Fruit fly (Drosophila melanogaster) whole organism, embryonic: ENCODE measurements around the gene MTPAP.

ENCODE experiments used
- CG11560 ChIP-seq: fragments of 200-800 bp; sonication (Bioruptor generic); IDR thresholded peaks from 3 replicates; pipeline ENCODE4 v1.3.6; 2022; ENCODE audit warnings: missing biosample characterization, missing genetic modification characterization
- CG13424 ChIP-seq: fragments of 200-800 bp; sonication (Bioruptor generic); optimal IDR thresholded peaks from 2 replicates; lab custom pipeline; 2019; ENCODE audit warnings: missing biosample characterization, mild to moderate bottlenecking, missing genetic modification characterization, moderate library complexity
- CG14860 ChIP-seq: fragments of 200-800 bp; sonication (Bioruptor generic); IDR thresholded peaks from 3 replicates; pipeline ENCODE4 v1.3.6; 2022; ENCODE audit warnings: missing biosample characterization, missing genetic modification characterization; ENCODE audit not compliant: partially characterized antibody
- CG15514 ChIP-seq: fragments of 200-800 bp; sonication (Bioruptor generic); optimal IDR thresholded peaks from 3 replicates; lab custom pipeline; 2017; ENCODE audit warnings: missing biosample characterization, missing genetic modification characterization, mild to moderate bottlenecking, moderate library complexity, missing genetic modification reagents
- CG17829 ChIP-seq: fragments of 200-800 bp; optimal IDR thresholded peaks from 2 replicates; lab custom pipeline; 2019; ENCODE audit warnings: missing biosample characterization, mild to moderate bottlenecking, missing genetic modification characterization, moderate library complexity
- CG17912 ChIP-seq: fragments of 200-800 bp; sonication (Bioruptor generic); optimal IDR thresholded peaks from 2 replicates; lab custom pipeline; 2018; ENCODE audit warnings: missing biosample characterization, mild to moderate bottlenecking, missing genetic modification characterization
- CG2120 ChIP-seq: fragments of 200-800 bp; sonication (Bioruptor generic); optimal IDR thresholded peaks from 3 replicates; lab custom pipeline; 2016; ENCODE audit warnings: missing biosample characterization, missing genetic modification characterization
- CG2129 ChIP-seq: fragments of 200-800 bp; sonication (Bioruptor generic); IDR thresholded peaks from 2 replicates; pipeline ENCODE4 v1.3.6; 2022; ENCODE audit warnings: missing biosample characterization, missing genetic modification characterization; ENCODE audit not compliant: partially characterized antibody
- CG2199 ChIP-seq: fragments of 200-800 bp; sonication (Bioruptor generic); IDR thresholded peaks from 3 replicates; pipeline ENCODE4 v1.3.6; 2022; ENCODE audit warnings: missing biosample characterization, missing genetic modification characterization
- CG30403 ChIP-seq: fragments of 200-800 bp; sonication (Bioruptor generic); optimal IDR thresholded peaks from 3 replicates; lab custom pipeline; 2016; ENCODE audit warnings: missing biosample characterization, missing genetic modification characterization
- CG33557 ChIP-seq: fragments of 200-800 bp; sonication (Bioruptor generic); optimal IDR thresholded peaks from 2 replicates; lab custom pipeline; 2019; ENCODE audit warnings: missing biosample characterization, mild to moderate bottlenecking, missing genetic modification characterization, moderate library complexity
- CG4328 ChIP-seq: fragments of 200-800 bp; sonication (Bioruptor generic); optimal IDR thresholded peaks from 3 replicates; lab custom pipeline; 2017; ENCODE audit warnings: missing biosample characterization, missing genetic modification reagents, missing genetic modification characterization
- CG4617 ChIP-seq: fragments of 200-800 bp; sonication (Bioruptor generic); optimal IDR thresholded peaks from 3 replicates; lab custom pipeline; 2016; ENCODE audit warnings: missing biosample characterization, missing genetic modification characterization, borderline replicate concordance
- CG6765 ChIP-seq: fragments of 200-800 bp; sonication (Bioruptor generic); optimal IDR thresholded peaks from 3 replicates; lab custom pipeline; 2017; ENCODE audit warnings: missing biosample characterization, mild to moderate bottlenecking, missing genetic modification characterization
- CG6791 ChIP-seq: fragments of 200-800 bp; sonication (Bioruptor generic); IDR thresholded peaks from 3 replicates; pipeline ENCODE4 v1.3.6; 2022; ENCODE audit warnings: missing biosample characterization, missing genetic modification characterization; ENCODE audit not compliant: partially characterized antibody
- CG7928 ChIP-seq: fragments of 200-800 bp; sonication (Bioruptor generic); optimal IDR thresholded peaks from 2 replicates; lab custom pipeline; 2017; ENCODE audit warnings: missing biosample characterization, mild to moderate bottlenecking, missing genetic modification characterization
- CG8944 ChIP-seq: fragments of 200-800 bp; sonication (Bioruptor generic); optimal IDR thresholded peaks from 3 replicates; lab custom pipeline; 2016; ENCODE audit warnings: missing biosample characterization, missing genetic modification characterization
- CG9932 ChIP-seq: fragments of 200-800 bp; sonication (Bioruptor generic); IDR thresholded peaks from 2 replicates; pipeline ENCODE4 v1.3.6; 2022; ENCODE audit warnings: missing biosample characterization, missing genetic modification characterization
- CoRest ChIP-seq: fragments of 200-800 bp; sonication (Bioruptor generic); optimal IDR thresholded peaks from 3 replicates; lab custom pipeline; 2018; ENCODE audit warnings: missing biosample characterization, mild to moderate bottlenecking, missing genetic modification characterization, moderate library complexity
- Dll ChIP-seq: fragments of 200-800 bp; sonication (Bioruptor generic); IDR thresholded peaks from 4 replicates; pipeline ENCODE4 v1.3.6; 2022; ENCODE audit warnings: missing biosample characterization, missing genetic modification characterization; ENCODE audit not compliant: partially characterized antibody
- Dp ChIP-seq: fragments of 200-800 bp; sonication (Bioruptor generic); optimal IDR thresholded peaks from 2 replicates; lab custom pipeline; 2018; ENCODE audit warnings: missing biosample characterization, mild to moderate bottlenecking, missing genetic modification characterization, moderate library complexity
- HLHmδ ChIP-seq: fragments of 200-800 bp; sonication (Bioruptor generic); optimal IDR thresholded peaks from 2 replicates; lab custom pipeline; 2018; ENCODE audit warnings: missing biosample characterization, mild to moderate bottlenecking, missing genetic modification characterization, moderate library complexity
- HmgZ ChIP-seq: fragments of 200-800 bp; sonication (Bioruptor generic); optimal IDR thresholded peaks from 2 replicates; lab custom pipeline; 2018; ENCODE audit warnings: missing biosample characterization, mild to moderate bottlenecking, missing genetic modification characterization
- Max ChIP-seq: fragments of 200-800 bp; sonication (Bioruptor generic); optimal IDR thresholded peaks from 2 replicates; lab custom pipeline; 2016; ENCODE audit warnings: missing biosample characterization, mild to moderate bottlenecking, missing genetic modification characterization
- Mes4 ChIP-seq: fragments of 200-800 bp; sonication (Bioruptor generic); optimal IDR thresholded peaks from 2 replicates; lab custom pipeline; 2016; ENCODE audit warnings: missing biosample characterization, missing genetic modification characterization
- Sin3A ChIP-seq: fragments of >200 bp; optimal IDR thresholded peaks from 2 replicates; lab custom pipeline; 2018
- Sox100B ChIP-seq: fragments of 200-800 bp; sonication (Bioruptor generic); optimal IDR thresholded peaks from 3 replicates; lab custom pipeline; 2018; ENCODE audit warnings: missing biosample characterization, mild to moderate bottlenecking, missing genetic modification characterization
- bigmax ChIP-seq: fragments of 200-800 bp; sonication (Bioruptor generic); optimal IDR thresholded peaks from 2 replicates; lab custom pipeline; 2018; ENCODE audit warnings: missing biosample characterization, mild to moderate bottlenecking, missing genetic modification characterization
- chif ChIP-seq, 2 experiments: fragments of 200-800 bp; sonication (Bioruptor generic); optimal IDR thresholded peaks; 3 replicates each; lab custom pipeline; 2016; ENCODE audit warnings: missing biosample characterization in 2 of 2, missing genetic modification characterization in 2 of 2
- crc ChIP-seq: fragments of 200-800 bp; sonication (Bioruptor generic); optimal IDR thresholded peaks from 2 replicates; lab custom pipeline; 2016; ENCODE audit warnings: missing biosample characterization, missing genetic modification characterization
- dan ChIP-seq: fragments of 200-800 bp; sonication (Bioruptor generic); IDR thresholded peaks from 2 replicates; pipeline ENCODE4 v1.3.6; 2022; ENCODE audit warnings: missing biosample characterization, missing genetic modification characterization
- dm ChIP-seq: fragments of 200-800 bp; sonication (Bioruptor generic); optimal IDR thresholded peaks from 3 replicates; lab custom pipeline; 2016; ENCODE audit warnings: missing biosample characterization, missing genetic modification characterization
- dpn ChIP-seq, 2 experiments: fragments of 200-800 bp; sonication (Bioruptor generic); optimal IDR thresholded peaks; 3 replicates each; lab custom pipeline; 2016; ENCODE audit warnings: missing biosample characterization in 2 of 2, missing genetic modification characterization in 2 of 2
- eve ChIP-seq, 2 experiments: fragments of >200 bp; optimal IDR thresholded peaks; 2 replicates each; lab custom pipeline; 2017; ENCODE audit warnings: missing biosample characterization in 2 of 2, missing genetic modification characterization in 2 of 2
- ftz-f1 ChIP-seq: fragments of 200-800 bp; sonication (Bioruptor generic); optimal IDR thresholded peaks from 2 replicates; lab custom pipeline; 2016; ENCODE audit warnings: missing biosample characterization, missing genetic modification characterization
- gro ChIP-seq: fragments of 200-800 bp; sonication (Bioruptor generic); optimal IDR thresholded peaks from 2 replicates; lab custom pipeline; 2016; ENCODE audit warnings: missing biosample characterization, missing genetic modification characterization
- inv ChIP-seq: fragments of 200-800 bp; sonication (Bioruptor generic); IDR thresholded peaks from 2 replicates; pipeline ENCODE4 v1.3.6; 2022; ENCODE audit warnings: missing biosample characterization, missing genetic modification characterization; ENCODE audit not compliant: partially characterized antibody
- jumu ChIP-seq: fragments of 200-800 bp; sonication (Bioruptor generic); optimal IDR thresholded peaks from 3 replicates; lab custom pipeline; 2016; ENCODE audit warnings: missing biosample characterization, missing genetic modification characterization
- lola ChIP-seq, 3 experiments: fragments of >200 bp in 2 of 3; fragments of 200-800 bp in 1 of 3; sonication (Bioruptor generic) in 1 of 3; optimal IDR thresholded peaks; 2 replicates each; lab custom pipeline; 2017 to 2019; ENCODE audit warnings: missing biosample characterization in 3 of 3, missing genetic modification characterization in 3 of 3, mild to moderate bottlenecking in 1 of 3, moderate library complexity in 1 of 3
- maf-S ChIP-seq: fragments of 200-800 bp; sonication (Bioruptor generic); optimal IDR thresholded peaks from 2 replicates; lab custom pipeline; 2016; ENCODE audit warnings: missing biosample characterization, missing genetic modification characterization
- mam ChIP-seq: fragments of 200-800 bp; sonication (Bioruptor generic); optimal IDR thresholded peaks from 3 replicates; lab custom pipeline; 2016; ENCODE audit warnings: missing biosample characterization, missing genetic modification characterization
- odd ChIP-seq: fragments of 200-800 bp; sonication (Bioruptor generic); optimal IDR thresholded peaks from 2 replicates; lab custom pipeline; 2017; ENCODE audit warnings: missing biosample characterization, mild to moderate bottlenecking, missing genetic modification characterization
- phol ChIP-seq: fragments of 200-800 bp; sonication (Bioruptor generic); optimal IDR thresholded peaks from 3 replicates; lab custom pipeline; 2018; ENCODE audit warnings: missing biosample characterization, mild to moderate bottlenecking, missing genetic modification characterization, moderate library complexity
- pros ChIP-seq: fragments of 200-800 bp; sonication (Bioruptor generic); optimal IDR thresholded peaks from 3 replicates; lab custom pipeline; 2019; ENCODE audit warnings: missing biosample characterization, mild to moderate bottlenecking, missing genetic modification characterization, moderate library complexity
- ranshi ChIP-seq: fragments of 200-800 bp; sonication (Bioruptor generic); IDR thresholded peaks from 2 replicates; pipeline ENCODE4 v1.3.6; 2022; ENCODE audit warnings: missing biosample characterization, missing genetic modification characterization
- row ChIP-seq: fragments of 200-800 bp; sonication (Bioruptor generic); IDR thresholded peaks from 3 replicates; pipeline ENCODE4 v1.3.6; 2022; ENCODE audit warnings: missing biosample characterization, missing genetic modification characterization
- sim ChIP-seq: fragments of 200-800 bp; sonication (Bioruptor generic); IDR thresholded peaks from 2 replicates; pipeline ENCODE4 v1.3.6; 2022; ENCODE audit warnings: missing biosample characterization, missing genetic modification characterization
- tgo ChIP-seq: fragments of 200-800 bp; sonication (Bioruptor generic); IDR thresholded peaks from 3 replicates; pipeline ENCODE4 v1.3.6; 2022; ENCODE audit warnings: missing biosample characterization, missing genetic modification characterization
- tna ChIP-seq: fragments of 200-800 bp; sonication (Bioruptor generic); IDR thresholded peaks from 2 replicates; pipeline ENCODE4 v1.3.6; 2022; ENCODE audit warnings: missing biosample characterization, missing genetic modification characterization; ENCODE audit not compliant: partially characterized antibody
- zfh1 ChIP-seq: fragments of 200-800 bp; sonication (Bioruptor generic); IDR thresholded peaks from 3 replicates; pipeline ENCODE4 v1.3.6; 2022; ENCODE audit warnings: missing biosample characterization, missing genetic modification characterization

The MTPAP gene

DNA sequence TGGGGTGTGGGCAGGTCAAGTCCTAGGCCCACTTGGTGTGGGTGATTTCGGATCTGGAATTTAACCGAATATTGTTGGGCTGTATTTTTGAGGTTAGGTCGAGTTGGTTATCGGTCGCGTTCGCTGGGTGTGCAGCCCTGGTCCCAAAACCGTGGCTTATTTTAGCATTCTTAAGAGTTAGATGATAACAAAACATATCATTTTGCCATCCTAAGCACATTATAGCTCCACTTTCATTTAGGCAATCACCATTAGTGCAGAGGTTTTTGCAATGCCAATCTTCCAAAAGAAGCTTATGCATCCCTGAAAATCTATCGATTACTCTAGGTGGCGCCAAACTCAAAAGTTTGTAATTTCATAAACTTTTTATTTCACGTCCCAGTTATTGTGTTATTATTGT is at the start of gene MTPAP (continued):
- no peak for TF ChIP-seq CG2199
- TF ChIP-seq gro (GFP tag; lab: Kevin White, UChicago) = peak; percentile 25
- TF ChIP-seq phol = peak; percentile 44
- no peak for TF ChIP-seq pros (GFP tag; lab: Kevin White, UChicago)
- no peak for TF ChIP-seq crc (GFP tag; lab: Kevin White, UChicago)
- TF ChIP-seq CG4328 (GFP tag; lab: Kevin White, UChicago) = no peak
- peak; percentile 30 for TF ChIP-seq CG17829 (tag; lab: Kevin White, UChicago)
- peak; percentile 50 for TF ChIP-seq Max (GFP tag; lab: Kevin White, UChicago)
- TF ChIP-seq CG9932 (GFP tag; lab: Robert Waterston, UW) = no peak
- TF ChIP-seq inv = peak; percentile 53
- peak; percentile 15 for TF ChIP-seq CG30403 (GFP tag; lab: Kevin White, UChicago)
- TF ChIP-seq Mes4 (GFP tag; lab: Kevin White, UChicago) = peak; percentile 2
- peak; percentile 14 for TF ChIP-seq CG33557
- no peak for TF ChIP-seq tgo (GFP tag; lab: Robert Waterston, UW)
- TF ChIP-seq bigmax (GFP tag; lab: Kevin White, UChicago) = peak; percentile 99
- no peak for TF ChIP-seq zfh1 (GFP tag; lab: Robert Waterston, UW)
- TF ChIP-seq Dll (GFP tag; lab: Robert Waterston, UW) = peak; percentile 66
- no peak for TF ChIP-seq maf-S (GFP tag; lab: Kevin White, UChicago)
- peak; percentile 71 for TF ChIP-seq dm (GFP tag; lab: Kevin White, UChicago)
- TF ChIP-seq CG4617 = peak; percentile 51
- no peak for TF ChIP-seq sim
- TF ChIP-seq CG6765 (GFP tag; lab: Kevin White, UChicago) = no peak
- no peak for TF ChIP-seq HLHmδ
- TF ChIP-seq mam (GFP tag; lab: Kevin White, UChicago) = peak; percentile 13
- peak; percentile 11 for TF ChIP-seq CG8944 (GFP tag; lab: Kevin White, UChicago)
- 0 out of 2 replicates have a peak, but pooled peaks have one; percentile 17 for TF ChIP-seq CG2129 (GFP tag; lab: Robert Waterston, UW)
- TF ChIP-seq CG13424 = peak; percentile 6
- no peak for TF ChIP-seq ftz-f1 (GFP tag; lab: Kevin White, UChicago)
- TF ChIP-seq Sox100B (GFP tag; lab: Kevin White, UChicago) = no peak
- peak; percentile 70 for TF ChIP-seq CG15514 (GFP tag; lab: Kevin White, UChicago)
- TF ChIP-seq odd (GFP tag; lab: Kevin White, UChicago) = no peak
- peak; percentile 78 for TF ChIP-seq CG14860 (GFP tag; lab: Robert Waterston, UW)
- no peak for TF ChIP-seq CG17912
- TF ChIP-seq tna (GFP tag; lab: Robert Waterston, UW) = peak; percentile 54; the same call in 1 of the 2 replicates
- no peak for TF ChIP-seq ranshi
- TF ChIP-seq HmgZ = peak; percentile 7
- peak; percentile 83 for TF ChIP-seq Sin3A
- 0 out of 3 replicates have a peak, but pooled peaks have one; percentile 29 for TF ChIP-seq CG6791
- TF ChIP-seq chif (GFP tag; optimal IDR thresholded peaks at IDR 0.05; lab: Kevin White, UChicago) = peak in 1 of 2 experiments; percentile 3
- peak; percentile 46 for TF ChIP-seq CoRest (tag; lab: Kevin White, UChicago)
- peak; percentile 83 for TF ChIP-seq Dp (GFP tag; lab: Kevin White, UChicago)
- TF ChIP-seq eve (GFP tag; optimal IDR thresholded peaks at IDR 0.05; lab: Kevin White, UChicago) = no peak
- peak; percentile 97 for TF ChIP-seq CG7928 (GFP tag; lab: Kevin White, UChicago)
- TF ChIP-seq dan (GFP tag; lab: Robert Waterston, UW) = no peak
- TF ChIP-seq jumu = peak; percentile 30
- peak; percentile 28 for TF ChIP-seq CG2120 (GFP tag; lab: Kevin White, UChicago)
- peak; percentile 35; the same call in 1 of the 3 replicates for TF ChIP-seq row (GFP tag; lab: Robert Waterston, UW)
- TF ChIP-seq CG11560 = peak; percentile 53; the same call in 1 of the 3 replicates
- peak in 1 of 2 experiments; percentile 39 for TF ChIP-seq dpn (GFP tag; optimal IDR thresholded peaks at IDR 0.05; lab: Kevin White, UChicago)
- TF ChIP-seq lola (GFP tag; optimal IDR thresholded peaks at IDR 0.05; lab: Kevin White, UChicago) = peak in 1 of 3 experiments; percentile 4
